Fruit fly (Drosophila melanogaster): Measurements from ENCODE around the gene CG12025.

CG12025 gene

dm6 chr3L:1880692-1881091, 15.5 kb downstream of the CG12025 start (continued):
- peak; percentile 56 for TF ChIP-seq al (GFP tag; IDR thresholded peaks at IDR 0.05)
- no peak for TF ChIP-seq CG9817 (tag; optimal IDR thresholded peaks at IDR 0.05)
- TF ChIP-seq sisA (GFP tag; IDR thresholded peaks at IDR 0.05) = peak; percentile 68
- TF ChIP-seq CG13894 (tag; optimal IDR thresholded peaks at IDR 0.05) = no peak
- no peak for TF ChIP-seq zf30C (GFP tag; optimal IDR thresholded peaks at IDR 0.05)
- peak; percentile 51 for TF ChIP-seq Fer1 (GFP tag; optimal IDR thresholded peaks at IDR 0.05)
- no peak for TF ChIP-seq tio (GFP tag; optimal IDR thresholded peaks at IDR 0.05)
- TF ChIP-seq CG18599 (GFP tag; optimal IDR thresholded peaks at IDR 0.05) = peak; percentile 59
- TF ChIP-seq NC2α (GFP tag; optimal IDR thresholded peaks at IDR 0.05) = no peak
- TF ChIP-seq CG11456 (GFP tag; IDR thresholded peaks at IDR 0.05) = peak; percentile 67; the same call in 1 of the 3 replicates
- TF ChIP-seq CG6854 (GFP tag; optimal IDR thresholded peaks at IDR 0.05) = no peak
- TF ChIP-seq ems (GFP tag; optimal IDR thresholded peaks at IDR 0.05) = no peak
- 0 out of 3 replicates have a peak, but pooled peaks have one; percentile 41 for TF ChIP-seq CG11695 (GFP tag; IDR thresholded peaks at IDR 0.05)
- TF ChIP-seq NC2β (GFP tag; optimal IDR thresholded peaks at IDR 0.05) = no peak
- no peak for TF ChIP-seq CG10209 (GFP tag; optimal IDR thresholded peaks at IDR 0.05)
- TF ChIP-seq grn (GFP tag; optimal IDR thresholded peaks at IDR 0.05) = no peak
- no peak for TF ChIP-seq CG16779 (GFP tag; IDR thresholded peaks at IDR 0.05)
- TF ChIP-seq jumu (GFP tag; optimal IDR thresholded peaks at IDR 0.05) = no peak
- no peak for TF ChIP-seq CG8089 (GFP tag; optimal IDR thresholded peaks at IDR 0.05)
- no peak for TF ChIP-seq CG18764 (GFP tag; optimal IDR thresholded peaks at IDR 0.05)
- TF ChIP-seq corto (GFP tag; optimal IDR thresholded peaks at IDR 0.05) = no peak
- no peak for TF ChIP-seq hb (GFP tag; IDR thresholded peaks at IDR 0.05; ENCODE audit: partially characterized antibody)
- TF ChIP-seq hkb (optimal IDR thresholded peaks at IDR 0.05) = no peak
- peak; percentile 57; the same call in 1 of the 2 replicates for TF ChIP-seq hkb (GFP tag; IDR thresholded peaks at IDR 0.05)
- TF ChIP-seq Hey (tag; optimal IDR thresholded peaks at IDR 0.05) = no peak
- TF ChIP-seq pnt (GFP tag; optimal IDR thresholded peaks at IDR 0.05) = peak; percentile 6
- TF ChIP-seq Hand (GFP tag; optimal IDR thresholded peaks at IDR 0.05) = no peak
- peak; percentile 75 for TF ChIP-seq dysf (GFP tag; IDR thresholded peaks at IDR 0.05)
- peak; percentile 62 for TF ChIP-seq ci (GFP tag; IDR thresholded peaks at IDR 0.05)
- TF ChIP-seq danr (GFP tag; IDR thresholded peaks at IDR 0.05) = 0 out of 2 replicates have a peak, but pooled peaks have one; percentile 22
- TF ChIP-seq CG16863 (GFP tag; optimal IDR thresholded peaks at IDR 0.05) = no peak
- TF ChIP-seq Eip74EF (GFP tag; optimal IDR thresholded peaks at IDR 0.05) = no peak
- no peak for TF ChIP-seq mam (GFP tag; optimal IDR thresholded peaks at IDR 0.05)
- TF ChIP-seq Asciz (GFP tag; optimal IDR thresholded peaks at IDR 0.05) = no peak
- no peak for TF ChIP-seq Dp (GFP tag; optimal IDR thresholded peaks at IDR 0.05)
- TF ChIP-seq Dip2 (GFP tag; IDR thresholded peaks at IDR 0.05) = no peak
- TF ChIP-seq Optix (GFP tag; IDR thresholded peaks at IDR 0.05) = no peak
- no peak for TF ChIP-seq ham (GFP tag; IDR thresholded peaks at IDR 0.05)
- TF ChIP-seq Ptx1 (GFP tag; IDR thresholded peaks at IDR 0.05) = peak; percentile 62
- TF ChIP-seq Bdp1 (GFP tag; optimal IDR thresholded peaks at IDR 0.05) = no peak
- TF ChIP-seq CG16813 (GFP tag; IDR thresholded peaks at IDR 0.05; ENCODE audit: partially characterized antibody) = no peak
- no peak for TF ChIP-seq sug (tag; optimal IDR thresholded peaks at IDR 0.05)
- no peak for TF ChIP-seq CG4424 (GFP tag; optimal IDR thresholded peaks at IDR 0.05)
- no peak for TF ChIP-seq unc-4 (GFP tag; IDR thresholded peaks at IDR 0.05; ENCODE audit: partially characterized antibody)
- TF ChIP-seq Hr3 (GFP tag; optimal IDR thresholded peaks at IDR 0.05) = no peak
- peak; percentile 44; the same call in 1 of the 2 replicates for TF ChIP-seq klu (GFP tag; IDR thresholded peaks at IDR 0.05)
- no peak for TF ChIP-seq CG6175 (GFP tag; IDR thresholded peaks at IDR 0.05)
- no peak for TF ChIP-seq CG17802 (tag; optimal IDR thresholded peaks at IDR 0.05)
- no peak for TF ChIP-seq cato (GFP tag; optimal IDR thresholded peaks at IDR 0.05; ENCODE audit: borderline replicate concordance)
- TF ChIP-seq z (GFP tag; IDR thresholded peaks at IDR 0.05) = no peak
- no peak for TF ChIP-seq YL-1 (GFP tag; optimal IDR thresholded peaks at IDR 0.05)
- TF ChIP-seq fd96Cb (tag; optimal IDR thresholded peaks at IDR 0.05) = peak; percentile 33
